Fruit fly (Drosophila melanogaster) whole organism, prepupa: ENCODE data around the gene Sf3b1.

Experiments used
- Blimp-1 ChIP-seq: fragments of 200-800 bp; sonication (Bioruptor generic); optimal IDR thresholded peaks from 3 replicates; lab custom pipeline; 2017; ENCODE audit warnings: missing biosample characterization, missing genetic modification characterization, mild to moderate bottlenecking, moderate library complexity, missing genetic modification reagents
- CG10631 ChIP-seq: fragments of 200-800 bp; sonication (Bioruptor generic); optimal IDR thresholded peaks from 2 replicates; lab custom pipeline; 2016; ENCODE audit warnings: missing biosample characterization, missing genetic modification characterization
- CG10669 ChIP-seq: fragments of 200-800 bp; sonication (Bioruptor generic); optimal IDR thresholded peaks from 3 replicates; lab custom pipeline; 2018; ENCODE audit warnings: missing biosample characterization, mild to moderate bottlenecking, missing genetic modification characterization, moderate library complexity
- CG11762 ChIP-seq: fragments of 200-800 bp; sonication (Bioruptor generic); optimal IDR thresholded peaks from 3 replicates; lab custom pipeline; 2016; ENCODE audit warnings: missing biosample characterization, missing genetic modification characterization; ENCODE audit not compliant: insufficient read depth
- CG11902 ChIP-seq: fragments of 200-800 bp; sonication (Bioruptor generic); optimal IDR thresholded peaks from 3 replicates; lab custom pipeline; 2016; ENCODE audit warnings: missing biosample characterization, missing genetic modification characterization
- CG15336 ChIP-seq: fragments of 200-800 bp; sonication (Bioruptor generic); IDR thresholded peaks from 2 replicates; pipeline ENCODE4 v1.3.6; 2022; ENCODE audit warnings: missing biosample characterization, missing genetic modification characterization
- CG1621 ChIP-seq: fragments of 200-800 bp; sonication (Bioruptor generic); optimal IDR thresholded peaks from 3 replicates; lab custom pipeline; 2018; ENCODE audit warnings: missing biosample characterization, mild to moderate bottlenecking, missing genetic modification characterization
- CG3032 ChIP-seq: fragments of 200-800 bp; optimal IDR thresholded peaks from 2 replicates; lab custom pipeline; 2019; ENCODE audit warnings: missing biosample characterization, mild to moderate bottlenecking, missing genetic modification characterization, moderate library complexity
- CG31627 ChIP-seq: fragments of 200-800 bp; sonication (Bioruptor generic); optimal IDR thresholded peaks from 3 replicates; lab custom pipeline; 2016; ENCODE audit warnings: missing biosample characterization, missing genetic modification characterization
- CG32006 ChIP-seq: fragments of 200-800 bp; sonication (Bioruptor generic); optimal IDR thresholded peaks from 3 replicates; lab custom pipeline; 2017; ENCODE audit warnings: missing biosample characterization, mild to moderate bottlenecking, missing genetic modification characterization
- CG34406 ChIP-seq: fragments of 200-800 bp; sonication (Bioruptor generic); optimal IDR thresholded peaks from 3 replicates; lab custom pipeline; 2016; ENCODE audit warnings: missing biosample characterization, missing genetic modification characterization
- CG3919 ChIP-seq: fragments of 200-800 bp; sonication (Bioruptor generic); optimal IDR thresholded peaks from 3 replicates; lab custom pipeline; 2016; ENCODE audit warnings: missing biosample characterization, missing genetic modification characterization
- CG4318 ChIP-seq: fragments of 200-800 bp; sonication (Bioruptor generic); optimal IDR thresholded peaks from 3 replicates; lab custom pipeline; 2017; ENCODE audit warnings: missing biosample characterization, mild to moderate bottlenecking, missing genetic modification characterization
- CG6792 ChIP-seq: fragments of 200-800 bp; sonication (Bioruptor generic); optimal IDR thresholded peaks from 3 replicates; lab custom pipeline; 2016; ENCODE audit warnings: missing biosample characterization, missing genetic modification characterization
- CG6808 ChIP-seq: fragments of 200-800 bp; sonication (Bioruptor generic); optimal IDR thresholded peaks from 3 replicates; lab custom pipeline; 2017; ENCODE audit warnings: missing biosample characterization, missing genetic modification characterization, mild to moderate bottlenecking, moderate library complexity, missing genetic modification reagents
- CG6854 ChIP-seq: fragments of 200-800 bp; sonication (Bioruptor generic); optimal IDR thresholded peaks from 2 replicates; lab custom pipeline; 2017; ENCODE audit warnings: missing biosample characterization, mild to moderate bottlenecking, missing genetic modification characterization
- CG7368 ChIP-seq: fragments of 200-800 bp; sonication (Bioruptor generic); optimal IDR thresholded peaks from 3 replicates; lab custom pipeline; 2016; ENCODE audit warnings: missing biosample characterization, missing genetic modification characterization
- CG8119 ChIP-seq: fragments of 200-800 bp; sonication (Bioruptor generic); IDR thresholded peaks from 3 replicates; pipeline ENCODE4 v1.3.6; 2022; ENCODE audit warnings: missing biosample characterization, missing genetic modification characterization
- CG8632 ChIP-seq: fragments of 200-800 bp; sonication (Bioruptor generic); optimal IDR thresholded peaks from 3 replicates; lab custom pipeline; 2016; ENCODE audit warnings: missing biosample characterization, missing genetic modification characterization
- CG9139 ChIP-seq: fragments of 200-800 bp; sonication (Bioruptor generic); optimal IDR thresholded peaks from 3 replicates; lab custom pipeline; 2017; ENCODE audit warnings: missing biosample characterization, mild to moderate bottlenecking, missing genetic modification characterization
- Eip75B ChIP-seq: fragments of 200-800 bp; sonication (Bioruptor generic); optimal IDR thresholded peaks from 3 replicates; lab custom pipeline; 2016; ENCODE audit warnings: missing biosample characterization, missing genetic modification characterization
- Eip93F ChIP-seq: fragments of 200-800 bp; sonication (Bioruptor generic); optimal IDR thresholded peaks from 2 replicates; lab custom pipeline; 2016; ENCODE audit warnings: missing biosample characterization, mild to moderate bottlenecking, missing genetic modification characterization
- Ets21C ChIP-seq: fragments of 200-800 bp; sonication (Bioruptor generic); optimal IDR thresholded peaks from 3 replicates; lab custom pipeline; 2016; ENCODE audit warnings: missing biosample characterization, missing genetic modification characterization
- Ets96B ChIP-seq: fragments of 200-800 bp; optimal IDR thresholded peaks from 2 replicates; lab custom pipeline; 2019; ENCODE audit warnings: missing biosample characterization, mild to moderate bottlenecking, missing genetic modification characterization, moderate library complexity
- Hr38 ChIP-seq: sonication (Bioruptor generic); optimal IDR thresholded peaks from 2 replicates; lab custom pipeline; 2016; ENCODE audit warnings: missing biosample characterization, missing genetic modification characterization
- Hr39 ChIP-seq: fragments of 200-800 bp; sonication (Bioruptor generic); optimal IDR thresholded peaks from 2 replicates; lab custom pipeline; 2016; ENCODE audit warnings: missing biosample characterization, missing genetic modification characterization
- Hr4 ChIP-seq: fragments of 200-800 bp; sonication (Bioruptor generic); optimal IDR thresholded peaks from 3 replicates; lab custom pipeline; 2016; ENCODE audit warnings: missing biosample characterization, missing genetic modification characterization
- Lpt ChIP-seq: fragments of 200-800 bp; sonication (Bioruptor generic); optimal IDR thresholded peaks from 3 replicates; lab custom pipeline; 2016; ENCODE audit warnings: missing biosample characterization, missing genetic modification characterization
- Met ChIP-seq: fragments of 200-800 bp; sonication (Bioruptor generic); optimal IDR thresholded peaks from 3 replicates; lab custom pipeline; 2016; ENCODE audit warnings: missing biosample characterization, missing genetic modification characterization
- OdsH ChIP-seq: fragments of 200-800 bp; sonication (Bioruptor generic); optimal IDR thresholded peaks from 3 replicates; lab custom pipeline; 2016; ENCODE audit warnings: missing biosample characterization, missing genetic modification characterization
- Smox ChIP-seq: fragments of 200-800 bp; sonication (Bioruptor generic); optimal IDR thresholded peaks from 3 replicates; lab custom pipeline; 2016; ENCODE audit warnings: missing biosample characterization, missing genetic modification characterization
- Sox102F ChIP-seq: fragments of 200-800 bp; sonication (Bioruptor generic); optimal IDR thresholded peaks from 2 replicates; lab custom pipeline; 2016; ENCODE audit warnings: missing biosample characterization, mild to moderate bottlenecking, missing genetic modification characterization
- Sox14 ChIP-seq: fragments of 200-800 bp; sonication (Bioruptor generic); optimal IDR thresholded peaks from 3 replicates; lab custom pipeline; 2016; ENCODE audit warnings: missing biosample characterization, missing genetic modification characterization
- Sox15 ChIP-seq: fragments of 200-800 bp; sonication (Bioruptor generic); optimal IDR thresholded peaks from 3 replicates; lab custom pipeline; 2016; ENCODE audit warnings: missing biosample characterization, missing genetic modification characterization
- achi ChIP-seq: fragments of 200-800 bp; sonication (Bioruptor generic); optimal IDR thresholded peaks from 3 replicates; lab custom pipeline; 2016; ENCODE audit warnings: missing biosample characterization, missing genetic modification characterization
- cyc ChIP-seq: fragments of 200-800 bp; sonication (Bioruptor generic); optimal IDR thresholded peaks from 3 replicates; lab custom pipeline; 2016; ENCODE audit warnings: missing biosample characterization, missing genetic modification characterization
- dsx ChIP-seq: fragments of 200-800 bp; optimal IDR thresholded peaks from 3 replicates; lab custom pipeline; 2019; ENCODE audit warnings: missing biosample characterization, mild to moderate bottlenecking, missing genetic modification characterization, moderate library complexity; ENCODE audit not compliant: poor library complexity, severe bottlenecking
- eg ChIP-seq: fragments of 200-800 bp; sonication (Bioruptor generic); IDR thresholded peaks from 3 replicates; pipeline ENCODE4 v1.3.6; 2022; ENCODE audit warnings: missing biosample characterization, missing genetic modification characterization
- esn ChIP-seq: fragments of 200-800 bp; sonication (Bioruptor generic); optimal IDR thresholded peaks from 2 replicates; lab custom pipeline; 2016; ENCODE audit warnings: missing biosample characterization, mild to moderate bottlenecking, missing genetic modification characterization, moderate library complexity
- fd85E ChIP-seq: fragments of 200-800 bp; sonication (Bioruptor generic); optimal IDR thresholded peaks from 3 replicates; lab custom pipeline; 2016; ENCODE audit warnings: missing biosample characterization, missing genetic modification characterization
- net ChIP-seq: fragments of 200-800 bp; sonication (Bioruptor generic); optimal IDR thresholded peaks from 3 replicates; lab custom pipeline; 2016; ENCODE audit warnings: missing biosample characterization, missing genetic modification characterization
- pdm3 ChIP-seq: fragments of 200-800 bp; sonication (Bioruptor generic); optimal IDR thresholded peaks from 3 replicates; lab custom pipeline; 2016; ENCODE audit warnings: missing biosample characterization, missing genetic modification characterization
- salr ChIP-seq, 2 experiments: fragments of 200-800 bp; sonication (Bioruptor generic); optimal IDR thresholded peaks; 3 replicates each; lab custom pipeline; 2016 to 2018; ENCODE audit warnings: missing biosample characterization in 2 of 2, missing genetic modification characterization in 2 of 2, mild to moderate bottlenecking in 1 of 2
- spab ChIP-seq: fragments of 200-800 bp; sonication (Bioruptor generic); optimal IDR thresholded peaks from 2 replicates; lab custom pipeline; 2017; ENCODE audit warnings: missing biosample characterization, mild to moderate bottlenecking, missing genetic modification characterization, missing genetic modification reagents
- ss ChIP-seq, 2 experiments: fragments of 200-800 bp; sonication (Bioruptor generic); optimal IDR thresholded peaks; 2 replicates in 1 of 2; 3 replicates in 1 of 2; lab custom pipeline; 2017 to 2018; ENCODE audit warnings: mild to moderate bottlenecking in 2 of 2, missing biosample characterization in 2 of 2, missing genetic modification characterization in 2 of 2, moderate library complexity in 1 of 2
- svp ChIP-seq: fragments of 200-800 bp; sonication (Bioruptor generic); peaks from one replicate; lab custom pipeline; 2016; ENCODE audit warnings: missing biosample characterization, missing genetic modification characterization
- topi ChIP-seq: fragments of 200-800 bp; sonication (Bioruptor generic); optimal IDR thresholded peaks from 3 replicates; lab custom pipeline; 2016; ENCODE audit warnings: missing biosample characterization, missing genetic modification characterization

Gene Sf3b1

dm6 chr2L:530245-530644, 37.9 kb upstream of the Sf3b1 start (continued):
- peak; percentile 87 for TF ChIP-seq CG3919 (GFP tag; lab: Kevin White, UChicago)
- TF ChIP-seq net (GFP tag; lab: Kevin White, UChicago) = peak; percentile 82
- peak; percentile 42 for TF ChIP-seq CG32006
- peak; percentile 96 for TF ChIP-seq Met (GFP tag; lab: Kevin White, UChicago)
- peak; percentile 73 for TF ChIP-seq achi (GFP tag; lab: Kevin White, UChicago)
- peak; percentile 41 for TF ChIP-seq fd85E (GFP tag; lab: Kevin White, UChicago)
- peak; percentile 91 for TF ChIP-seq CG6792 (GFP tag; lab: Kevin White, UChicago)
- peak; percentile 98 for TF ChIP-seq svp
- peak; percentile 38 for TF ChIP-seq CG6808 (GFP tag; lab: Kevin White, UChicago)
- peak; percentile 96 for TF ChIP-seq Eip93F (GFP tag; lab: Kevin White, UChicago)
- no peak for TF ChIP-seq eg
- peak; percentile 94 for TF ChIP-seq cyc (GFP tag; lab: Kevin White, UChicago)
- TF ChIP-seq Sox102F (GFP tag; lab: Kevin White, UChicago) = peak; percentile 97
- TF ChIP-seq Hr38 (GFP tag; lab: Kevin White, UChicago) = no peak
- TF ChIP-seq Hr39 (GFP tag; lab: Kevin White, UChicago) = peak; percentile 95
- peak; percentile 29 for TF ChIP-seq CG11762 (GFP tag; lab: Kevin White, UChicago)
- TF ChIP-seq CG9139 = no peak
- TF ChIP-seq CG11902 = peak; percentile 81
- peak; percentile 25 for TF ChIP-seq CG3032
- peak; percentile 90 for TF ChIP-seq Eip75B (GFP tag; lab: Kevin White, UChicago)
- TF ChIP-seq Sox14 (GFP tag; lab: Kevin White, UChicago) = peak; percentile 91
- TF ChIP-seq CG6854 (GFP tag; lab: Kevin White, UChicago) = peak; percentile 91
- peak; percentile 68 for TF ChIP-seq CG8632 (GFP tag; lab: Kevin White, UChicago)
- peak; percentile 80 for TF ChIP-seq CG10631 (GFP tag; lab: Kevin White, UChicago)
- peak; percentile 71 for TF ChIP-seq Blimp-1 (GFP tag; lab: Kevin White, UChicago)
- peak; percentile 92 for TF ChIP-seq Smox
- TF ChIP-seq CG7368 (GFP tag; lab: Kevin White, UChicago) = peak; percentile 75
- TF ChIP-seq CG8119 (GFP tag; lab: Robert Waterston, UW) = 0 out of 3 replicates have a peak, but pooled peaks have one; percentile 44

- TF ChIP-seq dsx (GFP tag; lab: Kevin White, UChicago) = peak; percentile 15
- peak; percentile 13 for TF ChIP-seq CG10669 (GFP tag; lab: Kevin White, UChicago)
- TF ChIP-seq Hr4 (GFP tag; lab: Kevin White, UChicago) = no peak
- no peak for TF ChIP-seq Ets21C
- TF ChIP-seq svp = peak; percentile 69
- no peak for TF ChIP-seq spab (GFP tag; lab: Kevin White, UChicago)
- TF ChIP-seq CG34406 (GFP tag; lab: Kevin White, UChicago) = no peak
- TF ChIP-seq Sox102F (GFP tag; lab: Kevin White, UChicago) = no peak
- TF ChIP-seq CG6854 (GFP tag; lab: Kevin White, UChicago) = peak; percentile 24
Observed at dm6 chr2L:533734-534133, 34.4 kb upstream of the Sf3b1 start.

dm6 chr2L:540572-541210, 27.4 kb upstream of the Sf3b1 start:
- TF ChIP-seq Sox15 (no peak), Met (GFP tag; lab: Kevin White, UChicago) (no peak), topi (no peak), svp (peak; percentile 33), CG4318 (GFP tag; lab: Kevin White, UChicago) (no peak), OdsH (GFP tag; lab: Kevin White, UChicago) (no peak), Smox (peak; percentile 16), CG31627 (GFP tag; lab: Kevin White, UChicago) (peak; percentile 36), esn (GFP tag; lab: Kevin White, UChicago) (no peak), CG1621 (peak; percentile 41), salr (GFP tag; optimal IDR thresholded peaks at IDR 0.05; lab: Kevin White, UChicago) (no peak), Blimp-1 (GFP tag; lab: Kevin White, UChicago) (no peak), CG34406 (GFP tag; lab: Kevin White, UChicago) (no peak), Sox102F (GFP tag; lab: Kevin White, UChicago) (no peak), CG11902 (no peak), CG7368 (GFP tag; lab: Kevin White, UChicago) (no peak), Ets96B (tag; lab: Kevin White, UChicago) (no peak), Lpt (no peak), CG6854 (GFP tag; lab: Kevin White, UChicago) (no peak), pdm3 (GFP tag; lab: Kevin White, UChicago) (no peak), ss (GFP tag; optimal IDR thresholded peaks at IDR 0.05; lab: Kevin White, UChicago) (peak in 1 of 2 experiments; percentile 6), CG15336 (GFP tag; lab: Robert Waterston, UW) (peak; percentile 9; the same call in 1 of the 2 replicates)
